Worm (Caenorhabditis elegans) whole organism, L4/young adult: ENCODE data around the gene ntl-4.
"Not testable (repeated sequence)": the region's sequence is repeated elsewhere in the genome, so short reads cannot be mapped to it uniquely, and the experiment has no call there.

ENCODE experiments used
- W03F9.2 ChIP-seq: fragments of 150-350 bp; optimal IDR thresholded peaks from 2 replicates; lab custom pipeline; 2014; ENCODE audit warnings: missing biosample characterization, missing genetic modification characterization
- dao-5 ChIP-seq: sonication (generic microtip); optimal IDR thresholded peaks from 2 replicates; lab custom pipeline; 2016; ENCODE audit warnings: missing genotype, missing genetic modification characterization, moderate library complexity, missing compliant biosample characterization
- him-1 ChIP-seq: sonication (generic microtip); optimal IDR thresholded peaks from 2 replicates; lab custom pipeline; 2016; ENCODE audit warnings: missing genotype, missing genetic modification reagents, missing genetic modification characterization, missing compliant biosample characterization

The ntl-4 gene

DNA sequence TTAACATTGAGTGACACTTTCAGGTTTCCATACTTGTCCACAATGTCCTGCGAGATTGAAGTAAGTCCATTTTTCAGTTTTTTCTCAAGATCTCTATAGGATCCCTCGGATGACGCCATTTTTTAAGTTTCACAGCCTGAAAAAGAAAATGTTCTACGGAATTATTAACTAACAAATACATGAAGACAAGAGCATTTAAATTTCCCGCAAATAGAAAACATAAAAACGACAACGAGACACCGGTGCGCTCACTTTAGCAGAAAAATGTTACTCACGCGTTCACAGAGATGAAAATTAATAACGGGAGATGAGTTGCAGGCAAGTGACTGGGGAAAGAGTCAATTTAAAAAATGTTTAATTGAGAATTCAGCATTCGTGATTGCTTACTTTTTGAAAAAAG, 36.1 kb downstream of the ntl-4 start, which contains the start of gene czw-1:
TSS of gene czw-1 (minus strand) at position 369 of the 400 bp plus-strand sequence.
- TF ChIP-seq him-1 (tag; lab: Kevin White, UChicago), result no peak

DNA sequence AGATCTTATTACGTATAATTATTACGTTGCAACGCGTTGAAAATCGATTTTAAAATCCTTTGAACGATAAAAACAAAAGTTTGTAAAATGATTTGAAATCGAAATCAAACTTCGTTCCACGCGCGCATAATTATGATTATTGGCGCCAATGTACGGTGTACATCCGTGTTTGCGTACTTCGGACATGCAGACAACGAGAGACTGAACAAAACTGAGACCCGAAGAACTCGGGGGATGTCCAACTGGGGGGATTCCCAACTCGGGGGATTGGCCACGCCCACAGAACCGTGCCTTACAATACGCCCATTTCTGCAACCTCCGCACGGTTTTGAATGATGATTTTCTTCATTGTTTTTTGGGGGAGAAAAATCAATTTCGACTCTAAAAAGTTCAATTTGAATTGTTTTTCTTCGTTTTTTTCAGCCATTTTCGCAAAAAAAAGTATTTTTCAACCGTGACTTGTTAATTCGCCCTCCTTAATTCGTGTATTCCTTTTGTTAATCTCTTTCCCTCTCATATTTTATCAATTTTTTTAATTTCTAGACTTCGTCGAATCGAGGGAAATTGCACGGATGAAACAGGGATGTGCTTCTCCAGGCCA, 36.6 kb downstream of the ntl-4 start, which contains the start of gene F20D12.12:
TSS of gene F20D12.12 (plus strand) at position 542 of the 601 bp plus-strand sequence.
- peak; percentile 46 for TF ChIP-seq W03F9.2 (tag; lab: Kevin White, UChicago)

DNA sequence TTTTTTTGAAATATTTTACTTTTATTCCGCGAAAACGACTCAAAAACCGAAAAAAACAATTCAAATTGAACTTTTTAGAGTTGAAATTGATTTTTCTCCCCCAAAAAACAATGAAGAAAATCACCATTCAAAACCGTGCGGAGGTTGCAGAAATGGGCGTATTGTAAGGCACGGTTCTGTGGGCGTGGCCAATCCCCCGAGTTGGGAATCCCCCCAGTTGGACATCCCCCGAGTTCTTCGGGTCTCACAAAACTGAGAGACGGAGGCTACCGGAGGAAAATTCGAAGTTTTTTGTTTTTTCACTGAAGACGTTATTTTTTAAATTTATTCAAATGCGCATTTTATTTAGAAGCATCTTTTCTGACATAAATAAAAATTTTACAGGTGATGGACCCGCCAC, 37.9 kb downstream of the ntl-4 start, which contains the start of gene mcm-3AP:
TSS of gene mcm-3AP (plus strand) at position 383 of the 400 bp plus-strand sequence.
- TF ChIP-seq him-1, W03F9.2, dao-5 (tag; lab: Kevin White, UChicago): not testable (repeated sequence)

DNA sequence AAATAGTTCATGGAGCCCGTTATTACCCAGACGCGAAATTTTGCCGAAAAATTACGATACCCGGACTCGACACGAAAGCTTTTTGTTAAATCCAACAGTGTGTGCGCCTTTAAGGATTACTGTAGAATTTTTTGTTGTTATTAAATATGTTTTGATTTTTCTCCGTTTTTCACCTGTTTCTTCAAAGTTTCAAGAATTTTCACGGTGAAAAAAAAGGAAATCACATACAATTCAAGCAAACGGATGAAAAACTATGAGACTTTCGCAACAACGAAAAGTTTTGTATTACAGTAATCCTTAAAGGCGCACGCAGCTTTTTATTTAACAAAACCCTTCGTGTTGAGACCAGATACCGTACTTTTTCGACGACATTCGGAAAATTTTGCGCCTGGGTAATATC, 43.6 kb downstream of the ntl-4 start:
- TF ChIP-seq dao-5 (tag; lab: Kevin White, UChicago) (no peak), W03F9.2 (tag; lab: Kevin White, UChicago) (no peak), him-1 (tag; lab: Kevin White, UChicago) (no peak)

DNA sequence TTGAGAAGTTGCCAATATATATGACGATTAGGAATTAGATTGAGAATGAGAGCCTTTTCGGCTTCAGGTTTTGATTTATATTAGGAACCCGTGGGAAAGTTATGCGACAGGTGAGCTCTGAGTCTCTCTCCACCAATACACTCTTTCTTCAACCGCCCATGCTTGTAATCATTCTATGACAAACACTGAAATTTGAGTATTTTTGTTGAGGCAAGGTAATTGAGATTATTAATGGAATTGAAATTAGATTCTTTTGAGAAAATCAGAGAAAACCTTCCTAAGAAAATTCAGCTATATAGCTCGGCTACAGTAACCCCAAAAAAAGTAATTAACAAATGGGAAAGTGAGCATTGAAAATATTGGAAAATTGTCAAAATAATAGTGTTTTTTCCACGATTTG, 45.5 kb downstream of the ntl-4 start, which contains the start of gene ceh-19:
TSS of gene ceh-19 (minus strand) at position 101 of the 400 bp plus-strand sequence.
- TF ChIP-seq him-1 (tag; lab: Kevin White, UChicago) (no peak), W03F9.2 (tag; lab: Kevin White, UChicago) (no peak), dao-5 (tag; lab: Kevin White, UChicago) (no peak)

DNA sequence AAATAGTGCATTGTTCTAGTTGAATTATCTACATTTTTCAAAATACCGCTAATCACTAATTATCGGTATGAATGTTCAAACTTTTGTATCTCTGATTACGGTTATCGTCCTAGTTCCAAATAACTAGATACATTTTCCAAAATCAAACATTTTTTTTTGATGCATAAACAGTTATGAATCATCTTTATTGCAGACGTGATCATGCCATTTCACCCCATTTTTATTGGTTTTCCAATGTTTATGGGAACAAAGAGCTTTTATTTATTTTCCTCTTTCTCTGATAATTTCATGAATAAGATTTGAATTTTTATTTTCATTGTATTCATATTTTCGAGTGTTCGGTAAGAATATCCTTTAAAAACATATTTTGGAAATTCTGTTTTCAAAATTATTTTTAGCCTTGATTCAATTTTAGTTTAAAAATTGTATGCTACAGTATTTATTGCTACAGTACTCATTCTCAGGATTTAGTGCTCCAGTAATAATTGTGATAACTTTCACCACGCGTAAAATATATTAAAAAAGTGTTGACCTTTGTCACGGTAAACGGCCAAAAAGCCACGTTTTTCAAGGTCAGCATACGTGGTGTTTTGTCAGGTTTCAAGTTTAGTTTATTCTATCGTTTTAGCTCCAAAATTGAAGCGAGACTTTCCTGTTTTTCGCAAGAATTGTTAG, 46.4 kb downstream of the ntl-4 start, which contains the start of gene csr-1:
TSS of gene csr-1 (plus strand) at position 625 of the 675 bp plus-strand sequence.
- TF ChIP-seq him-1 (tag; lab: Kevin White, UChicago) (no peak), W03F9.2 (tag; lab: Kevin White, UChicago) (no peak), dao-5 (tag; lab: Kevin White, UChicago) (no peak)

DNA sequence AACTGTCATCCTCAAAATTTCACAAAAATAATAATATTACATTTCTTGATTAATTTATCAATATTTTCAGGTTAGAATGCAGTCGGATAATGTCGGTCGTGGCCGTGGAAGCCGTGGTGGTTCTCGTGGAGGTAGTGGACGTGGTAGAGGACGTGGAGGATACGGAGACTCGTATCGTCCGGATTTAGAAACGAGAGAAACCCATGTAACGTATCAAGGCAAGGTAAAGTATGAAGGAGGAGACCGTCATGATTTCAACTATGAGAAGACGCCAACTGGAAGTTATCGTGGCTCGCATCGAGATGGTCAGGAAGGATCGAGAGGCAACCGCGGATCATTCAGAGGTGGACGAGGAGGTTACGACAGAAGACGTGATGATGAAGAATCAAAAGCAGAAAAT, 47.1 kb downstream of the ntl-4 start, which contains the start of gene frpr-10:
TSS of gene frpr-10 (plus strand) at position 301 of the 400 bp plus-strand sequence.
- TF ChIP-seq dao-5 (tag; lab: Kevin White, UChicago), result no peak
- TF ChIP-seq W03F9.2 (tag; lab: Kevin White, UChicago), result no peak
- TF ChIP-seq him-1 (tag; lab: Kevin White, UChicago), result no peak

DNA sequence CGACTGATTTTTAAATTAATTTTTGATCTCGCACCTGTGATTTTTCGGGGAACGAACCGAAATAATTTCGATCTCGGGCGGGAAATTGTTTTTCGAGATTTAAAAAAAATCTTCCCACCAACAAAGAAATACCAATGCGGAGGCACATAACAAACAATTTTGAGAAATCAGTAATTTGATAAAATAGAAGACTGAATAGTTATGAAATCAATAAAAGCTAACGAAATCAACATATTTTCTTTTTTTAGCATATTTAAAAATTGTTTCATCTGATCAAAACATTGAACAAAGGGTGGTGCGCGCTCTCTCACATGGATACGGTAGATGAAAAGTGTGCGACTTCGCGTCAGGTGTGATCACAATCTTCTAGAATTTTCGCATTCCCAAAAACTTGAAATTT, 47.7 kb downstream of the ntl-4 start:
- TF ChIP-seq W03F9.2 (tag; lab: Kevin White, UChicago) (no peak), dao-5 (tag; lab: Kevin White, UChicago) (no peak), him-1 (tag; lab: Kevin White, UChicago) (no peak)

DNA sequence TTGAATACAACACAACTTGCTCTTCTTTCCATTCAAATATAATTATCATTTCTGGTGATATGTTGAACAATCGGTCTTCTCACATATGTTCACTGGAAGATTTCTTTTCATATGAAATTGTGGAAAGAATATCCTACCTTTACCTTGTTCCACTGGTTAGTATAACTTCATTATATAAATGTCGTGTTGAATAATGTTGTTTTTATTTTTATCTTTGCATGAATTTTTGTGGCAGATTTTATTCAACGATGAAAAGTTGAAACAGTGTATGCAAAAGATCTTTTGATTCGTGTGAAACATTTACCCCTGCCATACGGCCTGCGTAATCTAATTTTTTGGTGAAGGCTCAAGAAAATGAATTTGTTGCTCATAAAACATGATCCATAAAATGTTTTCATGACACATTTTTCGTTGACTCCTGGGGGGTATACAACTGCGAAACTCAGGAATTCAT, 51.5 kb downstream of the ntl-4 start:
- TF ChIP-seq him-1 (tag; lab: Kevin White, UChicago) (no peak), W03F9.2 (tag; lab: Kevin White, UChicago) (no peak), dao-5 (tag; lab: Kevin White, UChicago) (no peak)
